Fruit fly (Drosophila melanogaster) whole organism: Measurements from ENCODE around the gene Tob.

Source experiments
- pan ChIP-seq: fragments of >200 bp; optimal IDR thresholded peaks from 2 replicates; lab custom pipeline; 2017
- psq ChIP-seq: fragments of >200 bp; optimal IDR thresholded peaks from 2 replicates; lab custom pipeline; 2017

DNA sequence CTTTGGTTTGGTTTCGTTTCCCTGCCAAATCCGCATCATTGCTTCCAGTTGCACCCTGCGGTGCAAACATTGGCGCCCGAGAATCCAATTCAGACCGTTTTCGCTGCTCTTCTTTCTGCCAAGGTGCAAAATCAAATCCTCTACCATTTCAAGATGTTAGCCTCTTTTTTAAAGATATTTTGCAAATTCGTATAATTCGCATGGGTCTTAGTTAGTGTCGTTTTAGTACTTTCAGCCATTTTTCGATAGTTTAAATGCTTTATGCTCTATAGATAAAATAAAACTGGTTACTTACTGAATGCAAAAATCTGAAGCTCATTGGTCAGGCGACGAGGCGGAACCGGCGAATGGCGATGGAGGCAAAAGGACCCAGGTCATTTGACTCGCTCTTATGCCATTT is 20.4 kb upstream of the Tob start:
- TF ChIP-seq pan (lab: Kevin White, UChicago), result no peak
- TF ChIP-seq psq (lab: Kevin White, UChicago), result no peak
